Fruit fly (Drosophila melanogaster) whole organism, prepupa: ENCODE data around the gene CG14314.

Experiments
- Blimp-1 ChIP-seq: fragments of 200-800 bp; sonication (Bioruptor generic); optimal IDR thresholded peaks from 3 replicates; lab custom pipeline; 2017; ENCODE audit warnings: missing biosample characterization, missing genetic modification characterization, mild to moderate bottlenecking, moderate library complexity, missing genetic modification reagents
- CG10631 ChIP-seq: fragments of 200-800 bp; sonication (Bioruptor generic); optimal IDR thresholded peaks from 2 replicates; lab custom pipeline; 2016; ENCODE audit warnings: missing biosample characterization, missing genetic modification characterization
- CG31627 ChIP-seq: fragments of 200-800 bp; sonication (Bioruptor generic); optimal IDR thresholded peaks from 3 replicates; lab custom pipeline; 2016; ENCODE audit warnings: missing biosample characterization, missing genetic modification characterization
- CG6163 ChIP-seq: fragments of 200-800 bp; sonication (Bioruptor generic); IDR thresholded peaks from 3 replicates; pipeline ENCODE4 v1.3.6; 2022; ENCODE audit warnings: missing biosample characterization, missing genetic modification characterization
- CG6854 ChIP-seq: fragments of 200-800 bp; sonication (Bioruptor generic); optimal IDR thresholded peaks from 2 replicates; lab custom pipeline; 2017; ENCODE audit warnings: missing biosample characterization, mild to moderate bottlenecking, missing genetic modification characterization
- CG8632 ChIP-seq: fragments of 200-800 bp; sonication (Bioruptor generic); optimal IDR thresholded peaks from 3 replicates; lab custom pipeline; 2016; ENCODE audit warnings: missing biosample characterization, missing genetic modification characterization
- Ets21C ChIP-seq: fragments of 200-800 bp; sonication (Bioruptor generic); optimal IDR thresholded peaks from 3 replicates; lab custom pipeline; 2016; ENCODE audit warnings: missing biosample characterization, missing genetic modification characterization
- Met ChIP-seq: fragments of 200-800 bp; sonication (Bioruptor generic); optimal IDR thresholded peaks from 3 replicates; lab custom pipeline; 2016; ENCODE audit warnings: missing biosample characterization, missing genetic modification characterization
- OdsH ChIP-seq: fragments of 200-800 bp; sonication (Bioruptor generic); optimal IDR thresholded peaks from 3 replicates; lab custom pipeline; 2016; ENCODE audit warnings: missing biosample characterization, missing genetic modification characterization
- achi ChIP-seq: fragments of 200-800 bp; sonication (Bioruptor generic); optimal IDR thresholded peaks from 3 replicates; lab custom pipeline; 2016; ENCODE audit warnings: missing biosample characterization, missing genetic modification characterization
- ss ChIP-seq, 2 experiments: fragments of 200-800 bp; sonication (Bioruptor generic); optimal IDR thresholded peaks; 2 replicates in 1 of 2; 3 replicates in 1 of 2; lab custom pipeline; 2017 to 2018; ENCODE audit warnings: mild to moderate bottlenecking in 2 of 2, missing biosample characterization in 2 of 2, missing genetic modification characterization in 2 of 2, moderate library complexity in 1 of 2
- svp ChIP-seq: fragments of 200-800 bp; sonication (Bioruptor generic); peaks from one replicate; lab custom pipeline; 2016; ENCODE audit warnings: missing biosample characterization, missing genetic modification characterization
- topi ChIP-seq: fragments of 200-800 bp; sonication (Bioruptor generic); optimal IDR thresholded peaks from 3 replicates; lab custom pipeline; 2016; ENCODE audit warnings: missing biosample characterization, missing genetic modification characterization

- TF ChIP-seq ss (GFP tag; optimal IDR thresholded peaks at IDR 0.05; lab: Kevin White, UChicago) (no peak), Ets21C (GFP tag; lab: Kevin White, UChicago) (no peak), topi (GFP tag; lab: Kevin White, UChicago) (no peak), CG8632 (GFP tag; lab: Kevin White, UChicago) (no peak), achi (no peak), CG10631 (GFP tag; lab: Kevin White, UChicago) (no peak), OdsH (no peak), CG31627 (no peak), CG6854 (GFP tag; lab: Kevin White, UChicago) (no peak), Blimp-1 (GFP tag; lab: Kevin White, UChicago) (no peak), CG6163 (no peak), Met (GFP tag; lab: Kevin White, UChicago) (no peak), svp (no peak)
Measured at dm6 chr3R:18195295-18195694, 20.6 kb upstream of the CG14314 start.
